Worm (Caenorhabditis elegans) whole organism, L2 larva: ENCODE data around the gene best-7.
A peak's percentile ranks its signal among the peaks of the same experiment; 100 is the strongest.

ENCODE experiments used
- C34F6.9 ChIP-seq: fragments of 150-350 bp; optimal IDR thresholded peaks from 2 replicates; lab custom pipeline; 2014; ENCODE audit warnings: missing biosample characterization, missing genetic modification characterization
- F13H6.1 ChIP-seq: sonication (generic microtip); optimal IDR thresholded peaks from 2 replicates; lab custom pipeline; 2016; ENCODE audit warnings: missing genetic modification characterization, missing compliant biosample characterization
- R02D3.7 ChIP-seq: fragments of 150-350 bp; optimal IDR thresholded peaks from 2 replicates; lab custom pipeline; 2014; ENCODE audit warnings: missing biosample characterization, missing genetic modification characterization
- Y55F3AM.14 ChIP-seq: fragments of 200-800 bp; sonication (Bioruptor generic); optimal IDR thresholded peaks from 2 replicates; lab custom pipeline; 2018; ENCODE audit warnings: mild to moderate bottlenecking, missing genetic modification characterization, missing compliant biosample characterization
- ZK546.5 ChIP-seq: sonication (generic microtip); optimal IDR thresholded peaks from 2 replicates; lab custom pipeline; 2017; ENCODE audit warnings: missing biosample characterization, missing genetic modification characterization
- alr-1 ChIP-seq: fragments of 150-350 bp; optimal IDR thresholded peaks from 2 replicates; lab custom pipeline; 2014; ENCODE audit warnings: missing biosample characterization, missing genetic modification characterization
- aly-2 ChIP-seq: fragments of 150-350 bp; optimal IDR thresholded peaks from 2 replicates; lab custom pipeline; 2014; ENCODE audit warnings: missing biosample characterization, missing genetic modification characterization
- ama-1 ChIP-seq: fragments of 150-350 bp; optimal IDR thresholded peaks from 2 replicates; lab custom pipeline; 2018; ENCODE audit warnings: inconsistent platforms
- blmp-1 ChIP-seq: sonication (generic microtip); optimal IDR thresholded peaks from 2 replicates; lab custom pipeline; 2017; ENCODE audit warnings: missing genetic modification characterization, mild to moderate bottlenecking, missing compliant biosample characterization, antibody characterized with exemption, moderate library complexity; ENCODE audit not compliant: insufficient read depth
- ceh-16 ChIP-seq: fragments of 150-350 bp; optimal IDR thresholded peaks from 2 replicates; lab custom pipeline; 2014; ENCODE audit warnings: missing biosample characterization, missing genetic modification characterization
- ceh-82 ChIP-seq: fragments of 150-350 bp; optimal IDR thresholded peaks from 2 replicates; lab custom pipeline; 2014; ENCODE audit warnings: missing biosample characterization, missing genetic modification characterization
- dmd-4 ChIP-seq: sonication (generic microtip); optimal IDR thresholded peaks from 2 replicates; lab custom pipeline; 2017; ENCODE audit warnings: missing biosample characterization, missing genetic modification characterization
- elt-1 ChIP-seq: fragments of 150-350 bp; optimal IDR thresholded peaks from 2 replicates; lab custom pipeline; 2014; ENCODE audit warnings: missing biosample characterization, missing genetic modification characterization
- fos-1 ChIP-seq: fragments of 150-350 bp; optimal IDR thresholded peaks from 2 replicates; lab custom pipeline; 2014; ENCODE audit warnings: missing biosample characterization, missing genetic modification characterization
- lin-11 ChIP-seq: fragments of 150-350 bp; sonication (generic microtip); optimal IDR thresholded peaks from 2 replicates; lab custom pipeline; 2014; ENCODE audit warnings: missing biosample characterization, missing genetic modification characterization, inconsistent platforms, mixed read lengths
- lin-13 ChIP-seq: fragments of 150-350 bp; optimal IDR thresholded peaks from 2 replicates; lab custom pipeline; 2014; ENCODE audit warnings: missing biosample characterization, missing genetic modification reagents, missing genetic modification characterization
- lsy-2 ChIP-seq, 2 experiments: fragments of 150-350 bp in 1 of 2; sonication (generic microtip) in 1 of 2; optimal IDR thresholded peaks; 2 replicates each; lab custom pipeline; 2014 to 2017; ENCODE audit warnings: missing biosample characterization in 2 of 2, missing genetic modification characterization in 2 of 2
- mab-5 ChIP-seq: fragments of 150-350 bp; optimal IDR thresholded peaks from 2 replicates; lab custom pipeline; 2014; ENCODE audit warnings: missing biosample characterization, missing genetic modification characterization
- nhr-10 ChIP-seq: sonication (generic microtip); optimal IDR thresholded peaks from 2 replicates; lab custom pipeline; 2017; ENCODE audit warnings: missing biosample characterization, missing genetic modification characterization
- nhr-23 ChIP-seq: fragments of 150-350 bp; optimal IDR thresholded peaks from 2 replicates; lab custom pipeline; 2014; ENCODE audit warnings: missing biosample characterization, missing genetic modification reagents, missing genetic modification characterization
- nhr-237 ChIP-seq: fragments of 150-350 bp; optimal IDR thresholded peaks from 2 replicates; lab custom pipeline; 2014; ENCODE audit warnings: missing biosample characterization, missing genetic modification characterization
- nhr-25 ChIP-seq: fragments of 150-350 bp; sonication (generic microtip); optimal IDR thresholded peaks from 3 replicates; lab custom pipeline; 2014; ENCODE audit warnings: missing biosample characterization, missing genetic modification characterization
- nhr-6 ChIP-seq: fragments of 150-350 bp; optimal IDR thresholded peaks from 2 replicates; lab custom pipeline; 2014; ENCODE audit warnings: missing biosample characterization, missing genetic modification characterization
- nhr-77 ChIP-seq: fragments of 150-350 bp; optimal IDR thresholded peaks from 2 replicates; lab custom pipeline; 2014; ENCODE audit warnings: missing biosample characterization, missing genetic modification characterization
- sem-4 ChIP-seq: fragments of 150-350 bp; optimal IDR thresholded peaks from 2 replicates; lab custom pipeline; 2014; ENCODE audit warnings: missing biosample characterization, missing genetic modification reagents, missing genetic modification characterization
- skn-1 ChIP-seq: sonication (generic microtip); optimal IDR thresholded peaks from 2 replicates; lab custom pipeline; 2017; ENCODE audit warnings: missing biosample characterization, missing genetic modification characterization
- sma-9 ChIP-seq, 2 experiments: fragments of 150-350 bp in 1 of 2; sonication (generic microtip) in 1 of 2; optimal IDR thresholded peaks; 2 replicates each; lab custom pipeline; 2014 to 2016; ENCODE audit warnings: missing genetic modification characterization in 2 of 2, mild to moderate bottlenecking in 1 of 2, missing biosample characterization in 1 of 2, missing compliant biosample characterization in 1 of 2, missing genetic modification reagents in 1 of 2, moderate library complexity in 1 of 2
- snpc-4 ChIP-seq: fragments of 150-350 bp; optimal IDR thresholded peaks from 2 replicates; lab custom pipeline; 2014; ENCODE audit warnings: missing biosample characterization, missing genetic modification characterization
- unc-39 ChIP-seq: fragments of 150-350 bp; optimal IDR thresholded peaks from 2 replicates; lab custom pipeline; 2014; ENCODE audit warnings: missing biosample characterization, missing genetic modification characterization
- unc-62 ChIP-seq: fragments of 150-350 bp; optimal IDR thresholded peaks from 2 replicates; lab custom pipeline; 2014; ENCODE audit warnings: missing biosample characterization, missing genetic modification reagents, missing genetic modification characterization
- ztf-4 ChIP-seq: fragments of 150-350 bp; optimal IDR thresholded peaks from 2 replicates; lab custom pipeline; 2014; ENCODE audit warnings: missing biosample characterization, missing genetic modification characterization

Gene best-7

ce11 chrIV:11229013-11229412 lies 1.1 kb downstream of the best-7 start:
- TF ChIP-seq ceh-82 (tag; lab: Kevin White, UChicago) (no peak), unc-39 (tag; lab: Kevin White, UChicago) (no peak), ceh-16 (tag; lab: Kevin White, UChicago) (no peak), elt-1 (tag; lab: Kevin White, UChicago) (no peak), ZK546.5 (tag; lab: Kevin White, UChicago) (no peak), nhr-77 (no peak), mab-5 (tag; lab: Kevin White, UChicago) (no peak), sem-4 (no peak)

ce11 chrIV:11226545-11226944 lies 3.6 kb downstream of the best-7 start:
- TF ChIP-seq R02D3.7 (tag; lab: Kevin White, UChicago) (no peak), lin-13 (no peak), ceh-16 (tag; lab: Kevin White, UChicago) (no peak), nhr-25 (peak; percentile 53), aly-2 (tag; lab: Kevin White, UChicago) (no peak), lin-11 (no peak), C34F6.9 (tag; lab: Kevin White, UChicago) (no peak)

- TF ChIP-seq snpc-4 (tag; lab: Kevin White, UChicago) (no peak), nhr-23 (no peak), unc-39 (tag; lab: Kevin White, UChicago) (no peak), skn-1 (tag; lab: Kevin White, UChicago) (no peak), blmp-1 (tag; lab: Kevin White, UChicago) (peak; percentile 22), ztf-4 (no peak)
These were observed 4.9 kb downstream of the best-7 start, which contains the start of gene col-125 for ce11 chrIV:11225206-11225605. col-125 (plus strand) TSS chrIV:11225506.

ce11 chrIV:11223878-11224277 lies 6.2 kb downstream of the best-7 start, which contains the start of gene C29F4.3:
C29F4.3 (minus strand) TSS chrIV:11223978.
- TF ChIP-seq fos-1 (tag; lab: Kevin White, UChicago) (no peak), lsy-2 (tag; optimal IDR thresholded peaks at IDR 0.05; lab: Kevin White, UChicago) (no peak), dmd-4 (tag; lab: Kevin White, UChicago) (no peak)

ce11 chrIV:11218037-11218436 lies 12.1 kb downstream of the best-7 start, which contains the start of gene zip-6:
zip-6 (minus strand) TSS chrIV:11218137.
- TF ChIP-seq C34F6.9 (tag; lab: Kevin White, UChicago) (no peak), sma-9 (GFP tag; optimal IDR thresholded peaks at IDR 0.05; lab: Kevin White, UChicago) (no peak), sma-9 (tag; optimal IDR thresholded peaks at IDR 0.05; lab: Kevin White, UChicago) (no peak), lin-11 (no peak), F13H6.1 (tag; lab: Kevin White, UChicago) (no peak), aly-2 (tag; lab: Kevin White, UChicago) (no peak), alr-1 (tag; lab: Kevin White, UChicago) (no peak), mab-5 (tag; lab: Kevin White, UChicago) (no peak), snpc-4 (tag; lab: Kevin White, UChicago) (no peak)

- no peak for TF ChIP-seq Y55F3AM.14
- no peak for TF ChIP-seq ceh-16 (tag; lab: Kevin White, UChicago)
- TF ChIP-seq snpc-4 (tag; lab: Kevin White, UChicago), result no peak
- TF ChIP-seq nhr-237 (tag; lab: Kevin White, UChicago), result no peak
- TF ChIP-seq nhr-10 (tag; lab: Kevin White, UChicago), result no peak
- TF ChIP-seq ama-1 (lab: Kevin White, UChicago), result no peak
- no peak for TF ChIP-seq mab-5 (tag; lab: Kevin White, UChicago)
- no peak for TF ChIP-seq nhr-6 (tag; lab: Kevin White, UChicago)
- no peak for TF ChIP-seq C34F6.9 (tag; lab: Kevin White, UChicago)
- no peak for TF ChIP-seq unc-62 (GFP tag; lab: Kevin White, UChicago)
These were observed 17.1 kb downstream of the best-7 start for ce11 chrIV:11212978-11213377.
